Comparison of ENCODE assay signal across 2 fruit fly cellular contexts in genomic region chr2L:5260267-5260666, dm6.
TF ChIP-seq lines count a peak whose summit lies in the region.

No protein-coding gene starts in this region.

- no peak for TF ChIP-seq CTCF in whole organism, embryonic (GFP tag; optimal IDR thresholded peaks at IDR 0.05; lab: Kevin White, UChicago)

TF ChIP-seq in whole organism, embryonic, 481 proteins besides CTCF, POLR2A, EP300 and RAD21:
- no peak for TF ChIP-seq Deaf1 (tag; optimal IDR thresholded peaks at IDR 0.05; lab: Kevin White, UChicago)
- TF ChIP-seq Xrp1 (GFP tag; IDR thresholded peaks at IDR 0.05; lab: Robert Waterston, UW) = 0 out of 2 replicates have a peak, but pooled peaks have one; percentile 5
- 0 out of 4 replicates have a peak, but pooled peaks have one; percentile 10 for TF ChIP-seq chinmo (GFP tag; IDR thresholded peaks at IDR 0.05; lab: Robert Waterston, UW; ENCODE audit: partially characterized antibody)
- TF ChIP-seq Taf1 (GFP tag; IDR thresholded peaks at IDR 0.05; lab: Robert Waterston, UW) = no peak
- peak; percentile 93 for TF ChIP-seq oc (tag; optimal IDR thresholded peaks at IDR 0.05; lab: Kevin White, UChicago)
- TF ChIP-seq abd-A (tag; optimal IDR thresholded peaks at IDR 0.05; lab: Kevin White, UChicago) = peak; percentile 42
- peak; percentile 20 for TF ChIP-seq CG8359 (GFP tag; optimal IDR thresholded peaks at IDR 0.05; lab: Kevin White, UChicago; ENCODE audit: borderline replicate concordance)
- TF ChIP-seq Hr3 (GFP tag; optimal IDR thresholded peaks at IDR 0.05; lab: Kevin White, UChicago) = no peak

TF ChIP-seq in whole organism, prepupa, 60 proteins besides CTCF, POLR2A, EP300 and RAD21:
- TF ChIP-seq Lpt (GFP tag; optimal IDR thresholded peaks at IDR 0.05; lab: Kevin White, UChicago) = no peak
- peak; percentile 29 for TF ChIP-seq Eip78C (GFP tag; lab: Kevin White, UChicago)
TF ChIP-seq in whole organism, prepupa: peak in this region for 1.
